Worm (Caenorhabditis elegans) whole organism, L4 larva: ENCODE data around the gene chil-13.
"Not testable (repeated sequence)": the region's sequence is repeated elsewhere in the genome, so short reads cannot be mapped to it uniquely, and the experiment has no call there.

Experiments
- F37D6.2 ChIP-seq: sonication (generic microtip); optimal IDR thresholded peaks from 2 replicates; lab custom pipeline; 2016; ENCODE audit warnings: mild to moderate bottlenecking, missing genetic modification characterization, missing compliant biosample characterization
- F49E8.2 ChIP-seq: sonication (generic microtip); optimal IDR thresholded peaks from 2 replicates; lab custom pipeline; 2016; ENCODE audit warnings: missing compliant biosample characterization, mild to moderate bottlenecking, missing genetic modification characterization, borderline replicate concordance
- T20F7.1 ChIP-seq: fragments of 200-800 bp; sonication (Bioruptor generic); optimal IDR thresholded peaks from 2 replicates; lab custom pipeline; 2018; ENCODE audit warnings: mild to moderate bottlenecking, missing genetic modification characterization, missing compliant biosample characterization
- Y75B8A.6 ChIP-seq: fragments of 200-800 bp; sonication (Bioruptor generic); IDR thresholded peaks from 2 replicates; pipeline ENCODE4 v1.3.6; 2022; ENCODE audit warnings: missing genetic modification reagents, missing genetic modification characterization, missing compliant biosample characterization
- ZK546.5 ChIP-seq, 2 experiments: sonication (generic microtip); optimal IDR thresholded peaks; 2 replicates each; lab custom pipeline; 2017; ENCODE audit warnings: missing biosample characterization in 2 of 2, missing genetic modification characterization in 2 of 2
- aha-1 ChIP-seq: fragments of 150-350 bp; peaks from one replicate; lab custom pipeline; 2014; ENCODE audit warnings: missing biosample characterization, missing genetic modification characterization
- attf-4 ChIP-seq: sonication (generic microtip); optimal IDR thresholded peaks from 3 replicates; lab custom pipeline; 2017; ENCODE audit warnings: missing biosample characterization, missing genetic modification characterization
- ceh-82 ChIP-seq: sonication (generic microtip); optimal IDR thresholded peaks from 2 replicates; lab custom pipeline; 2017; ENCODE audit warnings: missing biosample characterization, missing genetic modification characterization
- ces-1 ChIP-seq: fragments of 150-350 bp; sonication (generic microtip); optimal IDR thresholded peaks from 4 replicates; lab custom pipeline; 2014; ENCODE audit warnings: missing biosample characterization, missing genetic modification reagents, missing genetic modification characterization
- daf-16 ChIP-seq, 3 experiments: sonication (generic microtip); optimal IDR thresholded peaks; 2 replicates each; lab custom pipeline; 2016 to 2017; ENCODE audit warnings: missing genetic modification characterization in 3 of 3, missing genetic modification reagents in 3 of 3, mild to moderate bottlenecking in 2 of 3, missing compliant biosample characterization in 2 of 3, missing biosample characterization in 1 of 3, moderate library complexity in 1 of 3
- dmd-6 ChIP-seq: fragments of 200-800 bp; sonication (Bioruptor generic); IDR thresholded peaks from 2 replicates; pipeline ENCODE4 v1.3.6; 2022; ENCODE audit warnings: missing genetic modification reagents, missing genetic modification characterization, missing compliant biosample characterization
- dmd-8 ChIP-seq: fragments of 200-800 bp; sonication (Bioruptor generic); IDR thresholded peaks from 2 replicates; pipeline ENCODE4 v1.3.6; 2022; ENCODE audit warnings: missing genetic modification characterization, missing compliant biosample characterization
- dpl-1 ChIP-seq: fragments of 150-350 bp; optimal IDR thresholded peaks from 2 replicates; lab custom pipeline; 2014; ENCODE audit warnings: missing biosample characterization, missing genetic modification reagents, missing genetic modification characterization
- egl-43 ChIP-seq: fragments of 200-800 bp; sonication (Bioruptor generic); IDR thresholded peaks from 2 replicates; pipeline ENCODE4 v1.3.6; 2022; ENCODE audit warnings: missing genetic modification reagents, missing genetic modification characterization, missing compliant biosample characterization
- gei-8 ChIP-seq: fragments of 200-800 bp; sonication (Bioruptor generic); optimal IDR thresholded peaks from 2 replicates; lab custom pipeline; 2018; ENCODE audit warnings: mild to moderate bottlenecking, missing genetic modification characterization, missing compliant biosample characterization
- hlh-30 ChIP-seq: sonication (generic microtip); optimal IDR thresholded peaks from 2 replicates; lab custom pipeline; 2017; ENCODE audit warnings: antibody characterized with exemption, mild to moderate bottlenecking, missing genetic modification characterization, missing compliant biosample characterization; ENCODE audit not compliant: insufficient read depth
- lin-38 ChIP-seq: fragments of 200-800 bp; sonication (Bioruptor generic); IDR thresholded peaks from 2 replicates; pipeline ENCODE4 v1.3.6; 2022; ENCODE audit warnings: missing genetic modification reagents, missing genetic modification characterization, missing compliant biosample characterization
- lsy-2 ChIP-seq, 2 experiments: fragments of 150-350 bp in 1 of 2; sonication (generic microtip) in 1 of 2; optimal IDR thresholded peaks; 2 replicates each; lab custom pipeline; 2014 to 2017; ENCODE audit warnings: missing biosample characterization in 2 of 2, missing genetic modification characterization in 2 of 2
- madf-9 ChIP-seq: fragments of 200-800 bp; sonication (Bioruptor generic); conservative IDR thresholded peaks from 2 replicates; pipeline ENCODE4 v1.3.6; 2022; ENCODE audit warnings: missing genetic modification reagents, missing genetic modification characterization, missing compliant biosample characterization
- mdl-1 ChIP-seq, 2 experiments: fragments of 150-350 bp in 1 of 2; sonication (generic microtip) in 1 of 2; optimal IDR thresholded peaks; 2 replicates each; lab custom pipeline; 2014 to 2017; ENCODE audit warnings: missing biosample characterization in 2 of 2, missing genetic modification characterization in 2 of 2
- mep-1 ChIP-seq: fragments of 150-350 bp; sonication (generic microtip); optimal IDR thresholded peaks from 3 replicates; lab custom pipeline; 2014; ENCODE audit warnings: missing biosample characterization, missing genetic modification characterization
- mxl-2 ChIP-seq: fragments of 200-800 bp; sonication (Bioruptor generic); conservative IDR thresholded peaks from 2 replicates; pipeline ENCODE4 v1.3.6; 2022; ENCODE audit warnings: missing genetic modification reagents, missing genetic modification characterization, missing compliant biosample characterization
- nhr-102 ChIP-seq: sonication (generic microtip); optimal IDR thresholded peaks from 2 replicates; lab custom pipeline; 2016; ENCODE audit warnings: mild to moderate bottlenecking, missing genetic modification characterization, moderate library complexity, missing compliant biosample characterization
- nhr-11 ChIP-seq: fragments of 150-350 bp; optimal IDR thresholded peaks from 2 replicates; lab custom pipeline; 2014; ENCODE audit warnings: missing biosample characterization, missing genetic modification characterization
- nhr-237 ChIP-seq: sonication (generic microtip); optimal IDR thresholded peaks from 2 replicates; lab custom pipeline; 2017; ENCODE audit warnings: missing biosample characterization, missing genetic modification characterization
- nhr-28 ChIP-seq: fragments of 150-350 bp; optimal IDR thresholded peaks from 2 replicates; lab custom pipeline; 2014; ENCODE audit warnings: missing biosample characterization, missing genetic modification characterization
- nhr-6 ChIP-seq: fragments of 150-350 bp; optimal IDR thresholded peaks from 2 replicates; lab custom pipeline; 2014; ENCODE audit warnings: missing biosample characterization, missing genetic modification characterization
- nhr-76 ChIP-seq: fragments of 150-350 bp; optimal IDR thresholded peaks from 2 replicates; lab custom pipeline; 2014; ENCODE audit warnings: missing biosample characterization, missing genetic modification characterization
- php-3 ChIP-seq: fragments of 200-800 bp; sonication (Bioruptor generic); IDR thresholded peaks from 2 replicates; pipeline ENCODE4 v1.3.6; 2022; ENCODE audit warnings: missing genetic modification reagents, missing genetic modification characterization, missing compliant biosample characterization
- pqm-1 ChIP-seq: sonication (generic microtip); optimal IDR thresholded peaks from 2 replicates; lab custom pipeline; 2017; ENCODE audit warnings: missing biosample characterization, missing genetic modification characterization
- saeg-2 ChIP-seq: fragments of 200-800 bp; sonication (Bioruptor generic); IDR thresholded peaks from 2 replicates; pipeline ENCODE4 v1.3.6; 2022; ENCODE audit warnings: missing genetic modification reagents, missing genetic modification characterization, missing compliant biosample characterization
- spr-1 ChIP-seq: sonication (generic microtip); optimal IDR thresholded peaks from 2 replicates; lab custom pipeline; 2016; ENCODE audit warnings: mild to moderate bottlenecking, missing genetic modification characterization, missing compliant biosample characterization
- spr-3 ChIP-seq: fragments of 200-800 bp; sonication (Bioruptor generic); optimal IDR thresholded peaks from 2 replicates; lab custom pipeline; 2018; ENCODE audit warnings: mild to moderate bottlenecking, missing genetic modification characterization, missing compliant biosample characterization
- tag-97 ChIP-seq: fragments of 200-800 bp; sonication (Bioruptor generic); IDR thresholded peaks from 2 replicates; pipeline ENCODE4 v1.3.6; 2022; ENCODE audit warnings: missing genetic modification characterization, missing compliant biosample characterization
- unc-62 ChIP-seq, 3 experiments: fragments of 150-350 bp in 1 of 3; sonication (generic microtip); optimal IDR thresholded peaks in 2 of 3; peaks in 1 of 3; 1 replicate in 1 of 3; 2 replicates in 2 of 3; lab custom pipeline; 2014 to 2017; ENCODE audit warnings: missing biosample characterization in 3 of 3, missing genetic modification characterization in 3 of 3, missing genetic modification reagents in 3 of 3, missing genotype in 1 of 3

The chil-13 gene

ce11 chrII:9407469-9407868 lies 30.7 kb downstream of the chil-13 start, which contains the start of gene arrd-2:
Gene arrd-2, plus strand, starts transcription at chrII:9407769.
- TF ChIP-seq unc-62 (GFP tag; optimal IDR thresholded peaks at IDR 0.05 in 1 of 2; lab: Kevin White, UChicago) (peak in 1 of 2 experiments; percentile 42), unc-62 (tag; optimal IDR thresholded peaks at IDR 0.05; lab: Kevin White, UChicago) (no peak), nhr-11 (tag; lab: Kevin White, UChicago) (no peak)
- TF ChIP-seq, all 104 proteins: peak for 1

ce11 chrII:9407020-9407419 lies 31.1 kb downstream of the chil-13 start, which contains the start of gene mpz-6:
Gene mpz-6, minus strand, starts transcription at chrII:9407120.
- no peak for TF ChIP-seq nhr-6
- no peak for TF ChIP-seq madf-9
- no peak for TF ChIP-seq ceh-82 (tag; lab: Kevin White, UChicago)
- no peak for TF ChIP-seq Y75B8A.6
- no peak for TF ChIP-seq egl-43 (GFP tag; lab: Robert Waterston, UW)

- TF ChIP-seq unc-62 (GFP tag; optimal IDR thresholded peaks at IDR 0.05 in 1 of 2; lab: Kevin White, UChicago): peak in 1 of 2 experiments; percentile 53
- not testable (repeated sequence) for TF ChIP-seq unc-62 (tag; optimal IDR thresholded peaks at IDR 0.05; lab: Kevin White, UChicago)
Measured at ce11 chrII:9405013-9405412, 33.1 kb downstream of the chil-13 start.

ce11 chrII:9403846-9404245 lies 34.3 kb downstream of the chil-13 start, which contains the start of gene Y51B9A.5:
Gene Y51B9A.5, plus strand, starts transcription at chrII:9404146.
- no peak for TF ChIP-seq saeg-2
- no peak for TF ChIP-seq pqm-1 (tag; lab: Kevin White, UChicago)
- TF ChIP-seq nhr-28 (tag; lab: Kevin White, UChicago): no peak
- no peak for TF ChIP-seq php-3 (GFP tag; lab: Robert Waterston, UW)
- no peak for TF ChIP-seq nhr-237 (tag; lab: Kevin White, UChicago)
- TF ChIP-seq daf-16 (GFP tag; optimal IDR thresholded peaks at IDR 0.05; lab: Kevin White, UChicago): no peak
- no peak for TF ChIP-seq daf-16 (tag; optimal IDR thresholded peaks at IDR 0.05; lab: Kevin White, UChicago)
- no peak for TF ChIP-seq lsy-2 (tag; optimal IDR thresholded peaks at IDR 0.05; lab: Kevin White, UChicago)
- TF ChIP-seq ZK546.5 (tag; optimal IDR thresholded peaks at IDR 0.05; lab: Kevin White, UChicago): no peak
- no peak for TF ChIP-seq T20F7.1
- TF ChIP-seq attf-4 (tag; lab: Kevin White, UChicago): no peak
- no peak for TF ChIP-seq gei-8
- no peak for TF ChIP-seq lin-38 (GFP tag; lab: Robert Waterston, UW)
- TF ChIP-seq nhr-76 (tag; lab: Kevin White, UChicago): no peak

ce11 chrII:9403087-9403486 lies 35.0 kb downstream of the chil-13 start, which contains the start of gene Y51B9A.6:
Gene Y51B9A.6, minus strand, starts transcription at chrII:9403187.
- no peak for TF ChIP-seq hlh-30
- no peak for TF ChIP-seq daf-16 (GFP tag; optimal IDR thresholded peaks at IDR 0.05; lab: Kevin White, UChicago)
- TF ChIP-seq daf-16 (tag; optimal IDR thresholded peaks at IDR 0.05; lab: Kevin White, UChicago): no peak
- TF ChIP-seq aha-1: peak; percentile 35
- TF ChIP-seq nhr-102: no peak
- no peak for TF ChIP-seq Y75B8A.6
- TF ChIP-seq, all 104 proteins: peak for 1

ce11 chrII:9399746-9400145 lies 38.4 kb downstream of the chil-13 start, which contains the start of gene Y51B9A.7:
Gene Y51B9A.7, plus strand, starts transcription at chrII:9400046.
- no peak for TF ChIP-seq ceh-82 (tag; lab: Kevin White, UChicago)
- no peak for TF ChIP-seq spr-1 (tag; lab: Kevin White, UChicago)

- no peak for TF ChIP-seq dmd-6
- TF ChIP-seq dpl-1 (GFP tag; lab: Kevin White, UChicago): no peak
- no peak for TF ChIP-seq spr-3 (GFP tag; lab: Kevin White, UChicago)
- TF ChIP-seq mep-1 (tag; lab: Kevin White, UChicago): no peak
- no peak for TF ChIP-seq dmd-8 (GFP tag; lab: Robert Waterston, UW)
- no peak for TF ChIP-seq nhr-237 (tag; lab: Kevin White, UChicago)
- TF ChIP-seq mdl-1 (tag; optimal IDR thresholded peaks at IDR 0.05; lab: Kevin White, UChicago): no peak
- no peak for TF ChIP-seq nhr-76 (tag; lab: Kevin White, UChicago)
- no peak for TF ChIP-seq ces-1 (GFP tag; lab: Kevin White, UChicago)
- TF ChIP-seq F49E8.2 (tag; lab: Kevin White, UChicago): no peak
- TF ChIP-seq tag-97 (GFP tag; lab: Robert Waterston, UW): no peak
- TF ChIP-seq mxl-2 (GFP tag; lab: Robert Waterston, UW): no peak
- TF ChIP-seq F37D6.2 (tag; lab: Kevin White, UChicago): no peak
Measured at ce11 chrII:9398370-9398901, 39.7 kb downstream of the chil-13 start, which contains the start of the genes Y51B9A.14 and Y51B9A.8. Gene Y51B9A.14, minus strand, starts transcription at chrII:9398470. Gene Y51B9A.8, plus strand, starts transcription at chrII:9398851.
